Worm (Caenorhabditis elegans) whole organism, midembryonic: Measurements from ENCODE around the gene let-70.

Experiments
- T22C8.4 ChIP-seq: fragments of 200-800 bp; sonication (Bioruptor generic); IDR thresholded peaks from 2 replicates; pipeline ENCODE4 v1.3.6; 2022; ENCODE audit warnings: missing genetic modification characterization, missing compliant biosample characterization
- cog-1 ChIP-seq: sonication (generic microtip); optimal IDR thresholded peaks from 2 replicates; lab custom pipeline; 2016; ENCODE audit warnings: missing genetic modification characterization, missing compliant biosample characterization
- flt-1 ChIP-seq: fragments of 200-800 bp; sonication (Bioruptor generic); IDR thresholded peaks from 2 replicates; pipeline ENCODE4 v1.3.6; 2022; ENCODE audit warnings: missing genetic modification characterization, missing compliant biosample characterization
- klf-2 ChIP-seq: fragments of 200-800 bp; sonication (Bioruptor generic); conservative IDR thresholded peaks from 2 replicates; pipeline ENCODE4 v1.3.6; 2022; ENCODE audit warnings: missing genetic modification reagents, missing genetic modification characterization, missing compliant biosample characterization
- med-1 ChIP-seq: sonication (generic microtip); optimal IDR thresholded peaks from 2 replicates; lab custom pipeline; 2017; ENCODE audit warnings: missing genetic modification characterization, mild to moderate bottlenecking, missing compliant biosample characterization, antibody characterized with exemption, missing genetic modification reagents; ENCODE audit not compliant: insufficient read depth
- ref-1 ChIP-seq: fragments of 200-800 bp; sonication (Bioruptor generic); conservative IDR thresholded peaks from 2 replicates; pipeline ENCODE4 v1.3.6; 2022; ENCODE audit warnings: missing genetic modification reagents, missing genetic modification characterization, missing compliant biosample characterization
- tab-1 ChIP-seq: fragments of 200-800 bp; sonication (Bioruptor generic); IDR thresholded peaks from 2 replicates; pipeline ENCODE4 v1.3.6; 2022; ENCODE audit warnings: missing genetic modification characterization, missing compliant biosample characterization
- ztf-23 ChIP-seq: fragments of 200-800 bp; sonication (Bioruptor generic); IDR thresholded peaks from 2 replicates; pipeline ENCODE4 v1.3.6; 2022; ENCODE audit warnings: missing genetic modification reagents, missing genetic modification characterization, missing compliant biosample characterization
- ztf-29 ChIP-seq: fragments of 200-800 bp; sonication (Bioruptor generic); IDR thresholded peaks from 2 replicates; pipeline ENCODE4 v1.3.6; 2022; ENCODE audit warnings: missing genetic modification reagents, missing genetic modification characterization, missing compliant biosample characterization

The let-70 gene

DNA sequence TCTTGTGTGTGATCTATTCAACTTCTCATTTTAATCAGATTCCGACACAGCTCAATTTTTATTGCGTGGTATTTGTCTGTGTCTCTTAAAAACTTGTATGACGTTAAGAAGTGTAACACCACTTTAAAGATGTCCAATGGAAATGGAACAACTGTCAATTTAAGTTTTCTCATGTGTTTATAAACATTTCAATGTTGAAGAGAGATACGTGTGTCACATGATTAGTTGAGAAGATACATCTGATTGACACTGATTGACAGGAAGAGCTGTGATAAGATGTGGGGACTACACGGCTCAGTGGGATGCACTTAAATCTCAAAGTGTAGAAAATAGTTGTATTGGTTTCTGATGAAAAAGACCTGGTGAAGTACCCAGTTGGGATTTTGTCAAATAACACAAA lies 13.7 kb downstream of the let-70 start:
- TF ChIP-seq ref-1 (GFP tag; lab: Robert Waterston, UW), result no peak
- TF ChIP-seq cog-1 (tag; lab: Kevin White, UChicago), result no peak
- TF ChIP-seq tab-1 (GFP tag; lab: Robert Waterston, UW), result no peak
- no peak for TF ChIP-seq med-1 (GFP tag; lab: Kevin White, UChicago)
- no peak for TF ChIP-seq T22C8.4 (GFP tag; lab: Robert Waterston, UW)
- TF ChIP-seq klf-2 (GFP tag; lab: Robert Waterston, UW), result no peak
- TF ChIP-seq flt-1, result no peak
- TF ChIP-seq ztf-29, result no peak
- no peak for TF ChIP-seq ztf-23 (GFP tag; lab: Robert Waterston, UW)

DNA sequence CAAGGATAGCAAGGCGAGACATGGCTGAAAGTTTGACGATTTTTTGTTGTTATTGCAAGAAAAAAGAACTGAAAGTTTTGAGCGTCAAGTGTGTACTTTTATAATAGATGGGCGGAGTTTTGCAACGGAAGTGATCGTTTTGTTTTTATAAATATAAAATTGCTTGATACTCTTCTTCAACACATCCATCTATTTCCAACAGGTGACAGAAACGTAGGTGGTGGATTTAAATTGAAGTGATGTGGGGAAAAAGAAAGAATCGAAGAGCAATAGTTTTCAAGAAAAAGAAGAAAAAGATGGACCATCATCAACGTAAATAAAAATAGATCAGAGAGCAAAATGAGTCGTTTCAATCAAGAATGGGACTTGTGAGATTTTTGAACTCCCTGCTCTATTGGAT lies 15.1 kb downstream of the let-70 start, which contains the start of gene ttr-17:
ttr-17 (minus strand) TSS at position 24 of the 400 bp plus-strand sequence.
- no peak for TF ChIP-seq T22C8.4 (GFP tag; lab: Robert Waterston, UW)
- TF ChIP-seq tab-1 (GFP tag; lab: Robert Waterston, UW), result no peak
- no peak for TF ChIP-seq ztf-29
- no peak for TF ChIP-seq med-1 (GFP tag; lab: Kevin White, UChicago)
- TF ChIP-seq klf-2 (GFP tag; lab: Robert Waterston, UW), result no peak
- no peak for TF ChIP-seq cog-1 (tag; lab: Kevin White, UChicago)
- no peak for TF ChIP-seq ref-1 (GFP tag; lab: Robert Waterston, UW)
- no peak for TF ChIP-seq flt-1
- TF ChIP-seq ztf-23 (GFP tag; lab: Robert Waterston, UW), result no peak

DNA sequence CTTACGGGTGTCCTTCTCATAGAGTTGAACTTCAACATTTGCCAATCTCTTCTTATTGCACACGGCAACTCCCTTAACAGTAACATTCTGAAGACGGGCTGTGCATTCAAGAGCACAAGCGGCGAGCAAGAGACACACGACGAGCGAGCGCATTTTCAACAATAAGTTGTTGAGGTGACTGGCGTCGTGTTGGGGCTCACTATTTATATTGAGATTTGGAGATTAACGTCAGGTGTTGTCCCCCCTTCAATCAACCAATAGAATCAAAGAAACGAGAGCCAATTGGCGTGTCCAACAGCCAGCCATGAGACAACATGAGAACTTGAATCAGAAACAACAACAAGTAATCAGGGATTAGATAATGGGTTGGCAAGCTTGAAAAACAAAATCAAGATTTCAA lies 18.1 kb downstream of the let-70 start, which contains the start of gene ttr-16:
ttr-16 (minus strand) TSS at position 176 of the 400 bp plus-strand sequence.
- TF ChIP-seq flt-1, result 0 out of 2 replicates have a peak, but pooled peaks have one; percentile 5
- TF ChIP-seq T22C8.4 (GFP tag; lab: Robert Waterston, UW), result no peak

- TF ChIP-seq med-1 (GFP tag; lab: Kevin White, UChicago) (no peak), ztf-23 (GFP tag; lab: Robert Waterston, UW) (no peak), tab-1 (GFP tag; lab: Robert Waterston, UW) (no peak), klf-2 (GFP tag; lab: Robert Waterston, UW) (no peak), cog-1 (tag; lab: Kevin White, UChicago) (no peak), T22C8.4 (GFP tag; lab: Robert Waterston, UW) (no peak), flt-1 (no peak), ztf-29 (no peak), ref-1 (GFP tag; lab: Robert Waterston, UW) (no peak)
Observed at ce11 chrIV:11062984-11063613, 19.0 kb downstream of the let-70 start.

ce11 chrIV:11053652-11054317 lies 28.3 kb downstream of the let-70 start, which contains the start of the genes F36H1.12 and lin-3:
Gene F36H1.12, minus strand, starts transcription at chrIV:11053702.
Gene lin-3, plus strand, starts transcription at chrIV:11054308.
- TF ChIP-seq tab-1 (GFP tag; lab: Robert Waterston, UW), result no peak
- no peak for TF ChIP-seq ztf-23 (GFP tag; lab: Robert Waterston, UW)
- TF ChIP-seq ref-1 (GFP tag; lab: Robert Waterston, UW), result no peak
- TF ChIP-seq klf-2 (GFP tag; lab: Robert Waterston, UW), result no peak

DNA sequence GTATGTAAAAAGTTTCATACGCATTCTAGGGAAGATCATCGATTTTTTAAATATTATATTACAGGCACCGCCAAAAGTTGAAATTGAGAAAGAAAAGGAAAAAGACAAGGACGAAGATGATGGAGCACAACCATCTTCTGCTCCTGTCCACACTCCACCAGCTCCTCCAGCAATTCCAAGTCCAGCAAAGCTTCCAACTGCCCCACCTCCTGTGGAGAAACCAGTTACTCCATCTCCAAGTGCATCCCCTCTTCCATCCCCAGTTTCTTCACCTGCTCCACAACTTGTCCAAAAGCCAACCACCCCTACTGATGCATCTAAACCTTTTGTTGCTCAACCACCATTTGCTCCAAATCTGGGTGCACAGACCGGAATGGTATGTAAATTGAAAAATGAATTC lies 30.1 kb downstream of the let-70 start:
- no peak for TF ChIP-seq ref-1 (GFP tag; lab: Robert Waterston, UW)
- TF ChIP-seq flt-1, result no peak
- TF ChIP-seq T22C8.4 (GFP tag; lab: Robert Waterston, UW), result no peak
- no peak for TF ChIP-seq ztf-23 (GFP tag; lab: Robert Waterston, UW)
- no peak for TF ChIP-seq med-1 (GFP tag; lab: Kevin White, UChicago)
- no peak for TF ChIP-seq tab-1 (GFP tag; lab: Robert Waterston, UW)
- TF ChIP-seq cog-1 (tag; lab: Kevin White, UChicago), result no peak
- TF ChIP-seq ztf-29, result no peak

ce11 chrIV:11049806-11050205 lies 32.2 kb downstream of the let-70 start, which contains the start of gene F36H1.3:
Gene F36H1.3, plus strand, starts transcription at chrIV:11050128.
- TF ChIP-seq ref-1 (GFP tag; lab: Robert Waterston, UW), result no peak
- TF ChIP-seq ztf-23 (GFP tag; lab: Robert Waterston, UW), result no peak
- TF ChIP-seq klf-2 (GFP tag; lab: Robert Waterston, UW), result no peak
- TF ChIP-seq med-1 (GFP tag; lab: Kevin White, UChicago), result no peak
- TF ChIP-seq tab-1 (GFP tag; lab: Robert Waterston, UW), result no peak
- no peak for TF ChIP-seq T22C8.4 (GFP tag; lab: Robert Waterston, UW)
- TF ChIP-seq flt-1, result no peak
- TF ChIP-seq ztf-29, result no peak
- no peak for TF ChIP-seq cog-1 (tag; lab: Kevin White, UChicago)

- TF ChIP-seq klf-2 (GFP tag; lab: Robert Waterston, UW) (no peak), T22C8.4 (GFP tag; lab: Robert Waterston, UW) (no peak), tab-1 (GFP tag; lab: Robert Waterston, UW) (no peak), med-1 (GFP tag; lab: Kevin White, UChicago) (no peak), flt-1 (no peak), ztf-23 (GFP tag; lab: Robert Waterston, UW) (no peak), cog-1 (tag; lab: Kevin White, UChicago) (no peak), ref-1 (GFP tag; lab: Robert Waterston, UW) (no peak), ztf-29 (no peak)
Observed at ce11 chrIV:11048871-11049270, 33.2 kb downstream of the let-70 start, which contains the start of gene F36H1.11. Gene F36H1.11, plus strand, starts transcription at chrIV:11049171.

DNA sequence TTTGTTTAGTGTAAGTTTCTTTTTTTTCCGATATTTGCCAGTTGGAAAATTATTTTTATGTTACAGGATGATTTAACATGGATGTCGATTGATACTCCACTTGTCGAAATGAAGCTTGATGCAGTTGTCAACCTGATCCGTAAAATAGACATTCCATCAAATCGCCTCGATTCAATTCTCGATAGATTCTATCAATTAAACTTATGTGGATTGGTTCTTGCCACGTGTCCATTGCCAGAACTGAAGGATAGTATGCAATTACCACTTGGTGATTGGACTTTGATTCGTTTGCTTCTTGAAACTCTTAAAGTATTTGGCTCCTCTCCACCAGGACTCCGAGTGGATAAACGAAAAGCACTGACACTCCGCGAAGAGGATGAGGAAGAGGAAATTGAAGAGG lies 37.7 kb downstream of the let-70 start:
- no peak for TF ChIP-seq T22C8.4 (GFP tag; lab: Robert Waterston, UW)
- no peak for TF ChIP-seq flt-1
- no peak for TF ChIP-seq klf-2 (GFP tag; lab: Robert Waterston, UW)
- no peak for TF ChIP-seq tab-1 (GFP tag; lab: Robert Waterston, UW)
- no peak for TF ChIP-seq ref-1 (GFP tag; lab: Robert Waterston, UW)
- no peak for TF ChIP-seq med-1 (GFP tag; lab: Kevin White, UChicago)
- no peak for TF ChIP-seq cog-1 (tag; lab: Kevin White, UChicago)
- no peak for TF ChIP-seq ztf-29
- no peak for TF ChIP-seq ztf-23 (GFP tag; lab: Robert Waterston, UW)
